Fruit fly (Drosophila melanogaster) whole organism, prepupa: Measurements from ENCODE around the gene rdgA.

Experiments
- Blimp-1 ChIP-seq: fragments of 200-800 bp; sonication (Bioruptor generic); optimal IDR thresholded peaks from 3 replicates; lab custom pipeline; 2017; ENCODE audit warnings: missing biosample characterization, missing genetic modification characterization, mild to moderate bottlenecking, moderate library complexity, missing genetic modification reagents
- CG3919 ChIP-seq: fragments of 200-800 bp; sonication (Bioruptor generic); optimal IDR thresholded peaks from 3 replicates; lab custom pipeline; 2016; ENCODE audit warnings: missing biosample characterization, missing genetic modification characterization

- no peak for TF ChIP-seq CG3919 (GFP tag; lab: Kevin White, UChicago)
- no peak for TF ChIP-seq Blimp-1 (GFP tag; lab: Kevin White, UChicago)
These were observed 167.2 kb downstream of the rdgA start for dm6 chrX:9074040-9074439.
